Worm (Caenorhabditis elegans) whole organism, L2 larva: ENCODE results near the gene trpl-2.

Experiments used
- F13H6.1 ChIP-seq: sonication (generic microtip); optimal IDR thresholded peaks from 2 replicates; lab custom pipeline; 2016; ENCODE audit warnings: missing genetic modification characterization, missing compliant biosample characterization
- ZK546.5 ChIP-seq: sonication (generic microtip); optimal IDR thresholded peaks from 2 replicates; lab custom pipeline; 2017; ENCODE audit warnings: missing biosample characterization, missing genetic modification characterization
- aly-2 ChIP-seq: fragments of 150-350 bp; optimal IDR thresholded peaks from 2 replicates; lab custom pipeline; 2014; ENCODE audit warnings: missing biosample characterization, missing genetic modification characterization
- nhr-237 ChIP-seq: fragments of 150-350 bp; optimal IDR thresholded peaks from 2 replicates; lab custom pipeline; 2014; ENCODE audit warnings: missing biosample characterization, missing genetic modification characterization

DNA sequence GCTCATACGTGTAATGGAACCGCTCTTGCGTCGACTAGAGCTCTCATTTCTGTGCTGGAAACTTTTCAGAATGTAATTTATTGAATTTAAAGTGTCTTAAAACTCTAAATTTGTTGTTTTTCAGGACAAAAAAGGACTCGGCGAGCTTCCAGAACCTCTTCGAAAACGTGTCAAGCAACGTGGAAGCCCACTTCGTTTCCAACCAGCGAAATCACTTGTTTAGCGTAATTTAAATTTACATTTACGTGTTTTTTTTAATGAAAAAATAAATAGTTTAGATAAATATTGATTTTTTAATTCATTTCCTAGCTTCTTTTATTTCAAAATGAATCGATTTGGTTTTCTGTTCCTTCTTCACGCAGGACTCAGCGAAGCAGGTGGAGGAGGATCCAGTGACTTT is 33.2 kb downstream of the trpl-2 start, which contains the start of gene F55F10.3:
- TF ChIP-seq nhr-237 (no peak), aly-2 (tag; lab: Kevin White, UChicago) (no peak), F13H6.1 (tag; lab: Kevin White, UChicago) (no peak), ZK546.5 (tag; lab: Kevin White, UChicago) (no peak)
